ENCODE assay signal across 1 fruit fly cellular context in genomic region chr3L:8549183-8549890, dm6.
TF ChIP-seq lines count a peak whose summit lies in the region.

No protein-coding gene starts in this region.

TF ChIP-seq in whole organism, embryonic, 481 proteins besides CTCF, POLR2A, EP300 and RAD21 (continued from another document and continues in another):
- no peak for TF ChIP-seq fu2 (GFP tag; optimal IDR thresholded peaks at IDR 0.05; lab: Kevin White, UChicago)
- TF ChIP-seq bsh (GFP tag; optimal IDR thresholded peaks at IDR 0.05; lab: Kevin White, UChicago), result peak; percentile 17 to 78
- no peak for TF ChIP-seq CG6854 (GFP tag; optimal IDR thresholded peaks at IDR 0.05; lab: Kevin White, UChicago)
- no peak for TF ChIP-seq esg (GFP tag; conservative IDR thresholded peaks at IDR 0.05; lab: Robert Waterston, UW)
- TF ChIP-seq sens (GFP tag; lab: Kevin White, UChicago), result peak; percentile 95
- no peak for TF ChIP-seq amos (GFP tag; IDR thresholded peaks at IDR 0.05; lab: Robert Waterston, UW; ENCODE audit: partially characterized antibody)
- peak; percentile 8 for TF ChIP-seq Abd-B (GFP tag; optimal IDR thresholded peaks at IDR 0.05; lab: Kevin White, UChicago)
- TF ChIP-seq pfk (GFP tag; optimal IDR thresholded peaks at IDR 0.05; lab: Kevin White, UChicago), result no peak
- no peak for TF ChIP-seq CG1647 (GFP tag; optimal IDR thresholded peaks at IDR 0.05; lab: Kevin White, UChicago)
- TF ChIP-seq ap (GFP tag; IDR thresholded peaks at IDR 0.05; lab: Robert Waterston, UW), result 0 out of 2 replicates have a peak, but pooled peaks have one; percentile 28
- TF ChIP-seq CG5245 (GFP tag; optimal IDR thresholded peaks at IDR 0.05; lab: Kevin White, UChicago), result peak; percentile 14
- TF ChIP-seq Gsc (GFP tag; IDR thresholded peaks at IDR 0.05; lab: Robert Waterston, UW), result no peak
- no peak for TF ChIP-seq Dad (GFP tag; optimal IDR thresholded peaks at IDR 0.05; lab: Kevin White, UChicago)
- TF ChIP-seq bigmax (GFP tag; optimal IDR thresholded peaks at IDR 0.05; lab: Kevin White, UChicago), result no peak
- peak; percentile 55 for TF ChIP-seq pum (GFP tag; optimal IDR thresholded peaks at IDR 0.05; lab: Kevin White, UChicago)
- peak; percentile 68 for TF ChIP-seq Sox102F (GFP tag; optimal IDR thresholded peaks at IDR 0.05; lab: Kevin White, UChicago)
- TF ChIP-seq CG11398 (GFP tag; optimal IDR thresholded peaks at IDR 0.05; lab: Kevin White, UChicago), result no peak
- peak; percentile 39 for TF ChIP-seq run (tag; optimal IDR thresholded peaks at IDR 0.05; lab: Kevin White, UChicago)
- TF ChIP-seq oc (tag; optimal IDR thresholded peaks at IDR 0.05; lab: Kevin White, UChicago), result peak; percentile 44
- TF ChIP-seq HLH4C (GFP tag; IDR thresholded peaks at IDR 0.05; lab: Robert Waterston, UW; ENCODE audit: partially characterized antibody), result no peak
- TF ChIP-seq CG10209 (GFP tag; optimal IDR thresholded peaks at IDR 0.05; lab: Kevin White, UChicago), result peak; percentile 25
- TF ChIP-seq tgo (GFP tag; IDR thresholded peaks at IDR 0.05; lab: Robert Waterston, UW), result no peak
- TF ChIP-seq Hr3 (GFP tag; optimal IDR thresholded peaks at IDR 0.05; lab: Kevin White, UChicago), result peak; percentile 10
- no peak for TF ChIP-seq dan (GFP tag; IDR thresholded peaks at IDR 0.05; lab: Robert Waterston, UW)
- no peak for TF ChIP-seq crp (GFP tag; optimal IDR thresholded peaks at IDR 0.05; lab: Kevin White, UChicago)
- peak; percentile 51 for TF ChIP-seq CG4707 (GFP tag; optimal IDR thresholded peaks at IDR 0.05; lab: Kevin White, UChicago)
- TF ChIP-seq jumu (GFP tag; optimal IDR thresholded peaks at IDR 0.05; lab: Kevin White, UChicago), result peak; percentile 9
- TF ChIP-seq CG42726 (GFP tag; IDR thresholded peaks at IDR 0.05; lab: Robert Waterston, UW; ENCODE audit: partially characterized antibody), result no peak
- TF ChIP-seq Spps (tag; optimal IDR thresholded peaks at IDR 0.05; lab: Kevin White, UChicago), result peak; percentile 7
- TF ChIP-seq Ets65A (GFP tag; lab: Kevin White, UChicago), result no peak
- peak; percentile 8 for TF ChIP-seq CG3163 (GFP tag; optimal IDR thresholded peaks at IDR 0.05; lab: Kevin White, UChicago)
- TF ChIP-seq Oli (tag; optimal IDR thresholded peaks at IDR 0.05; lab: Kevin White, UChicago), result peak; percentile 59
- peak; percentile 54; the same call in 1 of the 3 replicates for TF ChIP-seq otp (GFP tag; IDR thresholded peaks at IDR 0.05; lab: Robert Waterston, UW)
- TF ChIP-seq CG16863 (GFP tag; optimal IDR thresholded peaks at IDR 0.05; lab: Kevin White, UChicago), result peak; percentile 11
- no peak for TF ChIP-seq CG7357 (GFP tag; IDR thresholded peaks at IDR 0.05; lab: Robert Waterston, UW)
- peak; percentile 62 for TF ChIP-seq gcm (GFP tag; optimal IDR thresholded peaks at IDR 0.05; lab: Kevin White, UChicago)
- no peak for TF ChIP-seq Stat92E (GFP tag; optimal IDR thresholded peaks at IDR 0.05; lab: Kevin White, UChicago)
- TF ChIP-seq CG30431 (GFP tag; optimal IDR thresholded peaks at IDR 0.05; lab: Kevin White, UChicago), result no peak
- TF ChIP-seq TFAM (GFP tag; optimal IDR thresholded peaks at IDR 0.05; lab: Kevin White, UChicago), result no peak
- peak; percentile 48; the same call in 2 of the 3 replicates for TF ChIP-seq croc (GFP tag; conservative IDR thresholded peaks at IDR 0.05; lab: Robert Waterston, UW)
- peak; percentile 31 for TF ChIP-seq nerfin-1 (tag; optimal IDR thresholded peaks at IDR 0.05; lab: Kevin White, UChicago)
- TF ChIP-seq zf30C (GFP tag; optimal IDR thresholded peaks at IDR 0.05; lab: Kevin White, UChicago), result peak; percentile 79
- TF ChIP-seq CG14667 (GFP tag; IDR thresholded peaks at IDR 0.05; lab: Robert Waterston, UW), result no peak
- TF ChIP-seq ERR (GFP tag; optimal IDR thresholded peaks at IDR 0.05; lab: Kevin White, UChicago), result no peak
- TF ChIP-seq yki (optimal IDR thresholded peaks at IDR 0.05; lab: Kevin White, UChicago), result no peak
- TF ChIP-seq CG9876 (GFP tag; optimal IDR thresholded peaks at IDR 0.05; lab: Kevin White, UChicago), result no peak
- TF ChIP-seq CG8359 (GFP tag; optimal IDR thresholded peaks at IDR 0.05; lab: Kevin White, UChicago; ENCODE audit: borderline replicate concordance), result no peak
- TF ChIP-seq CG6791 (GFP tag; IDR thresholded peaks at IDR 0.05; lab: Robert Waterston, UW; ENCODE audit: partially characterized antibody), result no peak
- TF ChIP-seq CG43689 (GFP tag; IDR thresholded peaks at IDR 0.05; lab: Robert Waterston, UW), result no peak
- TF ChIP-seq CG8089 (GFP tag; optimal IDR thresholded peaks at IDR 0.05; lab: Kevin White, UChicago), result peak; percentile 36
- peak; percentile 60 for TF ChIP-seq tin (GFP tag; optimal IDR thresholded peaks at IDR 0.05; lab: Kevin White, UChicago)
- peak; percentile 58 for TF ChIP-seq CG11504 (tag; optimal IDR thresholded peaks at IDR 0.05; lab: Kevin White, UChicago)
- no peak for TF ChIP-seq CG12942 (GFP tag; optimal IDR thresholded peaks at IDR 0.05; lab: Kevin White, UChicago)
- no peak for TF ChIP-seq CG13123 (GFP tag; optimal IDR thresholded peaks at IDR 0.05; lab: Kevin White, UChicago)
- peak; percentile 10 for TF ChIP-seq Six4 (GFP tag; optimal IDR thresholded peaks at IDR 0.05; lab: Kevin White, UChicago)
- no peak for TF ChIP-seq bowl (GFP tag; IDR thresholded peaks at IDR 0.05; lab: Robert Waterston, UW)
- TF ChIP-seq Neu2 (GFP tag; optimal IDR thresholded peaks at IDR 0.05; lab: Kevin White, UChicago; ENCODE audit: borderline replicate concordance), result no peak
- no peak for TF ChIP-seq CG4730 (GFP tag; IDR thresholded peaks at IDR 0.05; lab: Robert Waterston, UW)
- no peak for TF ChIP-seq hkb (optimal IDR thresholded peaks at IDR 0.05; lab: Kevin White, UChicago)
- TF ChIP-seq hkb (GFP tag; IDR thresholded peaks at IDR 0.05; lab: Robert Waterston, UW), result peak; percentile 70
- TF ChIP-seq vvl (GFP tag; IDR thresholded peaks at IDR 0.05; lab: Robert Waterston, UW), result peak; percentile 49; the same call in 1 of the 2 replicates
- TF ChIP-seq CG10959 (GFP tag; IDR thresholded peaks at IDR 0.05; lab: Robert Waterston, UW), result no peak
- peak; percentile 50 for TF ChIP-seq CG4424 (GFP tag; optimal IDR thresholded peaks at IDR 0.05; lab: Kevin White, UChicago)
- TF ChIP-seq sna (GFP tag; IDR thresholded peaks at IDR 0.05; lab: Robert Waterston, UW; ENCODE audit: partially characterized antibody), result no peak
- TF ChIP-seq az2 (GFP tag; optimal IDR thresholded peaks at IDR 0.05; lab: Kevin White, UChicago), result peak; percentile 37
- TF ChIP-seq CG2678 (tag; optimal IDR thresholded peaks at IDR 0.05; lab: Kevin White, UChicago), result peak; percentile 70
- no peak for TF ChIP-seq unc-4 (GFP tag; IDR thresholded peaks at IDR 0.05; lab: Robert Waterston, UW; ENCODE audit: partially characterized antibody)
- no peak for TF ChIP-seq p53 (GFP tag; optimal IDR thresholded peaks at IDR 0.05; lab: Kevin White, UChicago)
- no peak for TF ChIP-seq CG11696 (GFP tag; IDR thresholded peaks at IDR 0.05; lab: Robert Waterston, UW)
- TF ChIP-seq PHDP (tag; optimal IDR thresholded peaks at IDR 0.05; lab: Kevin White, UChicago), result peak; percentile 55
- no peak for TF ChIP-seq C15 (GFP tag; IDR thresholded peaks at IDR 0.05; lab: Robert Waterston, UW)
- TF ChIP-seq CG13296 (GFP tag; optimal IDR thresholded peaks at IDR 0.05; lab: Kevin White, UChicago), result peak; percentile 11
- no peak for TF ChIP-seq dimm (GFP tag; IDR thresholded peaks at IDR 0.05; lab: Robert Waterston, UW)
- peak; percentile 18 for TF ChIP-seq salm (tag; optimal IDR thresholded peaks at IDR 0.05; lab: Kevin White, UChicago)
- TF ChIP-seq ind (GFP tag; optimal IDR thresholded peaks at IDR 0.05; lab: Kevin White, UChicago), result peak; percentile 8
- TF ChIP-seq Ada2b (GFP tag; IDR thresholded peaks at IDR 0.05; lab: Robert Waterston, UW), result no peak
- no peak for TF ChIP-seq YL-1 (GFP tag; optimal IDR thresholded peaks at IDR 0.05; lab: Kevin White, UChicago)
- TF ChIP-seq ci (GFP tag; IDR thresholded peaks at IDR 0.05; lab: Robert Waterston, UW), result peak; percentile 68; the same call in 1 of the 3 replicates
- TF ChIP-seq CG2120 (GFP tag; optimal IDR thresholded peaks at IDR 0.05; lab: Kevin White, UChicago), result no peak
- TF ChIP-seq slbo (GFP tag; IDR thresholded peaks at IDR 0.05; lab: Robert Waterston, UW), result no peak
- no peak for TF ChIP-seq Mad (GFP tag; optimal IDR thresholded peaks at IDR 0.05; lab: Kevin White, UChicago)
- TF ChIP-seq CG8924 (tag; optimal IDR thresholded peaks at IDR 0.05; lab: Kevin White, UChicago), result peak; percentile 75
- no peak for TF ChIP-seq H2.0 (GFP tag; IDR thresholded peaks at IDR 0.05; lab: Robert Waterston, UW)
- peak; percentile 51 for TF ChIP-seq Sox100B (GFP tag; optimal IDR thresholded peaks at IDR 0.05; lab: Kevin White, UChicago)
- TF ChIP-seq Pdp1 (GFP tag; optimal IDR thresholded peaks at IDR 0.05; lab: Kevin White, UChicago), result peak in 1 of 2 experiments; percentile 51
- TF ChIP-seq CG3281 (GFP tag; optimal IDR thresholded peaks at IDR 0.05; lab: Kevin White, UChicago), result peak; percentile 9
- no peak for TF ChIP-seq stwl (tag; optimal IDR thresholded peaks at IDR 0.05; lab: Kevin White, UChicago)
- no peak for TF ChIP-seq CG11723 (GFP tag; optimal IDR thresholded peaks at IDR 0.05; lab: Kevin White, UChicago)
- peak; percentile 3 for TF ChIP-seq CG13624 (GFP tag; optimal IDR thresholded peaks at IDR 0.05; lab: Kevin White, UChicago)
- no peak for TF ChIP-seq tll (GFP tag; optimal IDR thresholded peaks at IDR 0.05; lab: Kevin White, UChicago)
- TF ChIP-seq zen (tag; optimal IDR thresholded peaks at IDR 0.05; lab: Kevin White, UChicago), result peak; percentile 21
- TF ChIP-seq Hey (tag; optimal IDR thresholded peaks at IDR 0.05; lab: Kevin White, UChicago), result no peak
- TF ChIP-seq CG17912 (GFP tag; optimal IDR thresholded peaks at IDR 0.05; lab: Kevin White, UChicago), result no peak
- peak; percentile 44 for TF ChIP-seq CG12104 (GFP tag; optimal IDR thresholded peaks at IDR 0.05; lab: Kevin White, UChicago)
- TF ChIP-seq crol (GFP tag; IDR thresholded peaks at IDR 0.05; lab: Robert Waterston, UW), result no peak
- peak; percentile 35 to 57 for TF ChIP-seq dpn (GFP tag; optimal IDR thresholded peaks at IDR 0.05; lab: Kevin White, UChicago)
- peak; percentile 6 for TF ChIP-seq pb (GFP tag; optimal IDR thresholded peaks at IDR 0.05; lab: Kevin White, UChicago)
- TF ChIP-seq Eip74EF (GFP tag; optimal IDR thresholded peaks at IDR 0.05; lab: Kevin White, UChicago), result peak in 1 of 2 experiments; percentile 64
- TF ChIP-seq CG8388 (GFP tag; optimal IDR thresholded peaks at IDR 0.05; lab: Kevin White, UChicago), result peak; percentile 62
- TF ChIP-seq mld (GFP tag; IDR thresholded peaks at IDR 0.05; lab: Robert Waterston, UW; ENCODE audit: partially characterized antibody), result no peak
- peak; percentile 49 for TF ChIP-seq CG12299 (tag; optimal IDR thresholded peaks at IDR 0.05; lab: Kevin White, UChicago)
- TF ChIP-seq CG15601 (tag; optimal IDR thresholded peaks at IDR 0.05; lab: Kevin White, UChicago), result peak; percentile 71
- TF ChIP-seq CG1529 (GFP tag; optimal IDR thresholded peaks at IDR 0.05; lab: Kevin White, UChicago), result peak; percentile 60
- TF ChIP-seq eve (GFP tag; optimal IDR thresholded peaks at IDR 0.05; lab: Kevin White, UChicago), result peak in 1 of 2 experiments; percentile 83
- peak; percentile 31 for TF ChIP-seq mam (GFP tag; optimal IDR thresholded peaks at IDR 0.05; lab: Kevin White, UChicago)
- TF ChIP-seq row (GFP tag; IDR thresholded peaks at IDR 0.05; lab: Robert Waterston, UW), result peak; percentile 67
- no peak for TF ChIP-seq HmgZ (tag; optimal IDR thresholded peaks at IDR 0.05; lab: Kevin White, UChicago)
- peak; percentile 39 for TF ChIP-seq CG17568 (GFP tag; optimal IDR thresholded peaks at IDR 0.05; lab: Kevin White, UChicago)
- TF ChIP-seq dmrt11E (tag; optimal IDR thresholded peaks at IDR 0.05; lab: Kevin White, UChicago), result peak; percentile 62
- TF ChIP-seq kni (GFP tag; optimal IDR thresholded peaks at IDR 0.05; lab: Kevin White, UChicago), result peak; percentile 6
- TF ChIP-seq chinmo (GFP tag; IDR thresholded peaks at IDR 0.05; lab: Robert Waterston, UW; ENCODE audit: partially characterized antibody), result peak; percentile 79; the same call in 2 of the 4 replicates
- TF ChIP-seq crc (GFP tag; optimal IDR thresholded peaks at IDR 0.05; lab: Kevin White, UChicago), result no peak
- no peak for TF ChIP-seq sc (optimal IDR thresholded peaks at IDR 0.05; lab: Kevin White, UChicago)
- no peak for TF ChIP-seq sc (GFP tag; optimal IDR thresholded peaks at IDR 0.05; lab: Kevin White, UChicago)
- TF ChIP-seq CG5180 (GFP tag; optimal IDR thresholded peaks at IDR 0.05; lab: Kevin White, UChicago), result peak; percentile 38
- TF ChIP-seq CG17361 (GFP tag; IDR thresholded peaks at IDR 0.05; lab: Robert Waterston, UW), result peak; percentile 69; the same call in 2 of the 3 replicates
- no peak for TF ChIP-seq CG34376 (GFP tag; optimal IDR thresholded peaks at IDR 0.05; lab: Kevin White, UChicago)
- TF ChIP-seq luna (GFP tag; optimal IDR thresholded peaks at IDR 0.05; lab: Kevin White, UChicago), result no peak
- no peak for TF ChIP-seq corto (GFP tag; optimal IDR thresholded peaks at IDR 0.05; lab: Kevin White, UChicago)
- TF ChIP-seq gcm2 (GFP tag; optimal IDR thresholded peaks at IDR 0.05; lab: Kevin White, UChicago), result no peak
- peak; percentile 62 for TF ChIP-seq Ptx1 (GFP tag; IDR thresholded peaks at IDR 0.05; lab: Robert Waterston, UW)
- TF ChIP-seq CG10267 (tag; optimal IDR thresholded peaks at IDR 0.05; lab: Kevin White, UChicago), result peak; percentile 57
- no peak for TF ChIP-seq Rx (GFP tag; IDR thresholded peaks at IDR 0.05; lab: Robert Waterston, UW)
- peak; percentile 15 for TF ChIP-seq ems (GFP tag; optimal IDR thresholded peaks at IDR 0.05; lab: Kevin White, UChicago)
- no peak for TF ChIP-seq inv (GFP tag; IDR thresholded peaks at IDR 0.05; lab: Robert Waterston, UW; ENCODE audit: partially characterized antibody)
- peak; percentile 15 for TF ChIP-seq CG10147 (GFP tag; optimal IDR thresholded peaks at IDR 0.05; lab: Kevin White, UChicago)
- no peak for TF ChIP-seq nerfin-2 (GFP tag; IDR thresholded peaks at IDR 0.05; lab: Robert Waterston, UW; ENCODE audit: partially characterized antibody)
- TF ChIP-seq cg (GFP tag; optimal IDR thresholded peaks at IDR 0.05; lab: Kevin White, UChicago), result peak; percentile 1
- peak; percentile 56 for TF ChIP-seq CG12391 (tag; optimal IDR thresholded peaks at IDR 0.05; lab: Kevin White, UChicago)
- no peak for TF ChIP-seq pzg (GFP tag; optimal IDR thresholded peaks at IDR 0.05; lab: Kevin White, UChicago)
- no peak for TF ChIP-seq Myb (GFP tag; optimal IDR thresholded peaks at IDR 0.05; lab: Kevin White, UChicago)
- TF ChIP-seq emc (GFP tag; optimal IDR thresholded peaks at IDR 0.05; lab: Kevin White, UChicago), result no peak
- no peak for TF ChIP-seq CG10565 (GFP tag; optimal IDR thresholded peaks at IDR 0.05; lab: Kevin White, UChicago)
- peak; percentile 55 for TF ChIP-seq lmd (GFP tag; IDR thresholded peaks at IDR 0.05; lab: Robert Waterston, UW)
